Fruit fly (Drosophila melanogaster) whole organism, adult: ENCODE results near the gene aop.
A peak's percentile ranks its signal among the peaks of the same experiment; 100 is the strongest.

ENCODE experiments used
- CG11617 ChIP-seq: fragments of 200-800 bp; sonication (Bioruptor generic); optimal IDR thresholded peaks from 2 replicates; lab custom pipeline; 2017; ENCODE audit warnings: mild to moderate bottlenecking, missing biosample characterization, missing genetic modification reagents, missing genetic modification characterization
- CG12768 ChIP-seq: fragments of 200-800 bp; sonication (Bioruptor generic); optimal IDR thresholded peaks from 2 replicates; lab custom pipeline; 2017; ENCODE audit warnings: missing biosample characterization, missing genetic modification characterization, mild to moderate bottlenecking, moderate library complexity, missing genetic modification reagents
- CG14711 ChIP-seq: fragments of 200-800 bp; sonication (Bioruptor generic); optimal IDR thresholded peaks from 2 replicates; lab custom pipeline; 2018; ENCODE audit warnings: missing biosample characterization, mild to moderate bottlenecking, missing genetic modification characterization, moderate library complexity
- CG1620 ChIP-seq: fragments of 200-800 bp; sonication (Bioruptor generic); optimal IDR thresholded peaks from 2 replicates; lab custom pipeline; 2016; ENCODE audit warnings: missing biosample characterization, missing genetic modification characterization
- CG33017 ChIP-seq: fragments of 200-800 bp; sonication (Bioruptor generic); optimal IDR thresholded peaks from 2 replicates; lab custom pipeline; 2018; ENCODE audit warnings: missing biosample characterization, mild to moderate bottlenecking, missing genetic modification characterization, moderate library complexity
- CG5204 ChIP-seq: fragments of 200-800 bp; sonication (Bioruptor generic); optimal IDR thresholded peaks from 2 replicates; lab custom pipeline; 2016; ENCODE audit warnings: missing biosample characterization, missing genetic modification characterization
- CG7045 ChIP-seq: fragments of 200-800 bp; sonication (Bioruptor generic); optimal IDR thresholded peaks from 2 replicates; lab custom pipeline; 2017; ENCODE audit warnings: missing biosample characterization, mild to moderate bottlenecking, missing genetic modification characterization
- CG7101 ChIP-seq: fragments of 200-800 bp; sonication (Bioruptor generic); optimal IDR thresholded peaks from 2 replicates; lab custom pipeline; 2018; ENCODE audit warnings: missing biosample characterization, mild to moderate bottlenecking, missing genetic modification characterization, moderate library complexity
- Clk ChIP-seq: fragments of 200-800 bp; sonication (Bioruptor generic); optimal IDR thresholded peaks from 2 replicates; lab custom pipeline; 2017; ENCODE audit warnings: missing biosample characterization, missing genetic modification characterization
- Crg-1 ChIP-seq: fragments of 200-800 bp; sonication (Bioruptor generic); optimal IDR thresholded peaks from 2 replicates; lab custom pipeline; 2016; ENCODE audit warnings: missing biosample characterization, missing genetic modification characterization
- Hr96 ChIP-seq: fragments of 200-800 bp; sonication (Bioruptor generic); optimal IDR thresholded peaks from 2 replicates; lab custom pipeline; 2016; ENCODE audit warnings: missing biosample characterization, missing genetic modification characterization
- Mnt ChIP-seq: fragments of 200-800 bp; sonication (Bioruptor generic); optimal IDR thresholded peaks from 2 replicates; lab custom pipeline; 2016; ENCODE audit warnings: missing biosample characterization, mild to moderate bottlenecking, missing genetic modification characterization
- bab1 ChIP-seq: fragments of 200-800 bp; sonication (Bioruptor generic); optimal IDR thresholded peaks from 3 replicates; lab custom pipeline; 2019; ENCODE audit warnings: missing biosample characterization, mild to moderate bottlenecking, missing genetic modification characterization, moderate library complexity
- cic ChIP-seq: fragments of 200-800 bp; sonication (Bioruptor generic); optimal IDR thresholded peaks from 2 replicates; lab custom pipeline; 2017; ENCODE audit warnings: missing biosample characterization, mild to moderate bottlenecking, missing genetic modification characterization, moderate library complexity
- cnc ChIP-seq, 2 experiments: fragments of >200 bp; optimal IDR thresholded peaks; 2 replicates each; lab custom pipeline; 2017
- kay ChIP-seq: fragments of 200-800 bp; sonication (Bioruptor generic); peaks from one replicate; lab custom pipeline; 2016; ENCODE audit warnings: missing biosample characterization, missing genetic modification characterization, borderline replicate concordance
- ovo ChIP-seq: fragments of 200-800 bp; sonication (Bioruptor generic); optimal IDR thresholded peaks from 2 replicates; lab custom pipeline; 2016; ENCODE audit warnings: missing biosample characterization, missing genetic modification characterization
- pad ChIP-seq: fragments of 200-800 bp; sonication (Bioruptor generic); optimal IDR thresholded peaks from 3 replicates; lab custom pipeline; 2017; ENCODE audit warnings: missing biosample characterization, missing genetic modification characterization, mild to moderate bottlenecking, moderate library complexity, missing genetic modification reagents
- tj ChIP-seq: fragments of 200-800 bp; sonication (Bioruptor generic); optimal IDR thresholded peaks from 3 replicates; lab custom pipeline; 2017; ENCODE audit warnings: missing biosample characterization, mild to moderate bottlenecking, missing genetic modification characterization, moderate library complexity
- toe ChIP-seq: fragments of 200-800 bp; sonication (Bioruptor generic); optimal IDR thresholded peaks from 2 replicates; lab custom pipeline; 2016; ENCODE audit warnings: missing biosample characterization, missing genetic modification characterization

The aop gene

dm6 chr2L:2221649-2222150 is 43.1 kb upstream of the aop start:
- TF ChIP-seq ovo (peak; percentile 98), CG33017 (tag; lab: Kevin White, UChicago) (peak; percentile 100), tj (GFP tag; lab: Kevin White, UChicago) (peak; percentile 95), pad (GFP tag; lab: Kevin White, UChicago) (peak; percentile 96), CG11617 (GFP tag; lab: Kevin White, UChicago) (peak; percentile 99), Mnt (GFP tag; lab: Kevin White, UChicago) (peak; percentile 98), CG5204 (peak; percentile 99), CG7045 (GFP tag; lab: Kevin White, UChicago) (peak; percentile 99), cnc (optimal IDR thresholded peaks at IDR 0.05; lab: Kevin White, UChicago) (no peak), CG14711 (tag; lab: Kevin White, UChicago) (peak; percentile 96), bab1 (GFP tag; lab: Kevin White, UChicago) (peak; percentile 99), Crg-1 (GFP tag; lab: Kevin White, UChicago) (peak; percentile 99), CG7101 (tag; lab: Kevin White, UChicago) (peak; percentile 99), Clk (GFP tag; lab: Kevin White, UChicago) (peak; percentile 96), cic (peak; percentile 99), Hr96 (peak; percentile 96), toe (GFP tag; lab: Kevin White, UChicago) (peak; percentile 97), CG12768 (GFP tag; lab: Kevin White, UChicago) (peak; percentile 99), kay (GFP tag; lab: Kevin White, UChicago) (peak; percentile 96), CG1620 (GFP tag; lab: Kevin White, UChicago) (peak; percentile 98)

DNA sequence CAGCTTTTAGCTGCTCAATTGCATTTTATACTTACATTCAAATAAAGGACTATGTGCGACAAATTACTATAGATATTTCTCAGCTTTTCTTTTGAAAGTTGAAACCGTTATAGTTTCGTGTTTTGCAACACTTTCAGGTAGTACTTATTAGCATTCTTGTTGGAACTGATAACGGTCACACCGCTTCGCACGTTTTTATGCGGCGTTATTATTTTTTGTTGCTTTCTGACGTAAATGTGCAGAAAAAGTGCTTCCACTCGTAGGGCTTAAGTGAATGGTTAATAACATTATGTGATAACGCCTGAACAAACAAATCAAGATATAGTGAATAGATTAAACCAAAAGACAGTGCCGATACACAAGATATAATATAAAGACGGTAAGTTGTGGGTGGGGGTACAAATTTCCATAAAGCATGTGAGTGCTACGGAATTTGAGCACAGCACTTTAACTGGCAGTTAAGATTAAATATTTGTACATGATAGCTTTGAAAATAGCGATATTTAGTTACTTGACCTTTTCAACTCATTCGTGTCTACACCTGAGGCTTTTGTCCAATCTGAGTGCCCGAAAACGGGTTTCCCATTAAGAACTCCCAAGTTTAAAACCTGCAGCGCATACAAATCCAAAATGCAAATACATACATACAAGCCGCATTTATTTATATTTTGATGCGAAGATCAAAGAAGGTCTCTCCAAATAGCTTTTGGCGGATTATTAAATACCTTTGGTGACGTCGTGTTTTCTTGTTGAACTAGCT is 42.2 kb upstream of the aop start, which contains the start of gene papi:
TSS of gene papi (plus strand) at position 176 of the 760 bp plus-strand sequence.
- TF ChIP-seq CG11617 (GFP tag; lab: Kevin White, UChicago), result no peak
- peak; percentile 70 for TF ChIP-seq ovo
- peak; percentile 28 for TF ChIP-seq CG33017 (tag; lab: Kevin White, UChicago)
- TF ChIP-seq Mnt (GFP tag; lab: Kevin White, UChicago), result peak; percentile 99
- no peak for TF ChIP-seq kay (GFP tag; lab: Kevin White, UChicago)
- no peak for TF ChIP-seq toe (GFP tag; lab: Kevin White, UChicago)
- peak; percentile 34 for TF ChIP-seq cic
- TF ChIP-seq CG7101 (tag; lab: Kevin White, UChicago), result peak; percentile 47

DNA sequence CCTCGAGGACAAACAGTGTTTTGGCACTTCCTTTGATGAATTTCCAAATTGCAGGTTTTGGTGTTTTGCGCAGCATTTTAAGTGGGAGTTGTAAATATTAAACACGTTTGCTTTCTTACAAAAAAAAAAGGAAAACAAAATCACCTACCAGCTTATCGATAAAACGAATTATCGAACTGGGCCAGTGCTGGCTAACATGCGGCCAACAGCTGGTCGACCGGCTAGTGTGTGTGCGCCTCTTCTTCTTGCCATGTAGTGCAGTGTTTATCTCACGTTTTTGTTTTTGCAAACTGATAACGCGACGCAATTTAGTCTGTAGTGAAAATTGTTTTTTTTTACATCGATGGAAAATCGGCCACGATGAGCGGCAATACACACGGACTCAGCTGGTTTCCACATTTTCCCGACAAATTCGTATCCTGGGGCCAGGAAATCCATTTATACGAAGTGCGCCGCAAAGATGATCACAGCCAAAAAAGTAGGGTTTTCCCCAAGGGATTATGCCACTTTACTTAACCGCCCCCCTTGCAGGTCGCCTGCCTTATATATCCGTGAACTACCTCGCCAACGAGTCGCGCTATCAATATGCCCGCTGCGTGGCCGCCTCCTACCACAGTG is 38.6 kb upstream of the aop start, which contains the start of the genes CG15386, CG42371 and mio:
TSS of gene CG15386 (minus strand) at position 180 of the 618 bp plus-strand sequence.
TSS of gene CG42371 (minus strand) at position 180 of the 618 bp plus-strand sequence.
TSS of gene mio (plus strand) at position 224 of the 618 bp plus-strand sequence.
- peak; percentile 94 for TF ChIP-seq Mnt (GFP tag; lab: Kevin White, UChicago)
- peak; percentile 94 for TF ChIP-seq cic
- peak; percentile 54 for TF ChIP-seq bab1 (GFP tag; lab: Kevin White, UChicago)
- TF ChIP-seq CG12768 (GFP tag; lab: Kevin White, UChicago), result peak; percentile 27
- peak; percentile 52 for TF ChIP-seq pad (GFP tag; lab: Kevin White, UChicago)
- peak; percentile 38 for TF ChIP-seq tj (GFP tag; lab: Kevin White, UChicago)
- no peak for TF ChIP-seq kay (GFP tag; lab: Kevin White, UChicago)
- peak; percentile 74 for TF ChIP-seq CG11617 (GFP tag; lab: Kevin White, UChicago)
- TF ChIP-seq ovo, result no peak
- TF ChIP-seq cnc (optimal IDR thresholded peaks at IDR 0.05; lab: Kevin White, UChicago), result no peak
- no peak for TF ChIP-seq Clk (GFP tag; lab: Kevin White, UChicago)
- no peak for TF ChIP-seq CG5204
- TF ChIP-seq CG14711 (tag; lab: Kevin White, UChicago), result peak; percentile 47
- TF ChIP-seq CG1620 (GFP tag; lab: Kevin White, UChicago), result peak; percentile 32
- TF ChIP-seq CG33017 (tag; lab: Kevin White, UChicago), result peak; percentile 71
- no peak for TF ChIP-seq Hr96
- no peak for TF ChIP-seq CG7045 (GFP tag; lab: Kevin White, UChicago)
- TF ChIP-seq CG7101 (tag; lab: Kevin White, UChicago), result peak; percentile 53
- TF ChIP-seq toe (GFP tag; lab: Kevin White, UChicago), result no peak
- peak; percentile 66 for TF ChIP-seq Crg-1 (GFP tag; lab: Kevin White, UChicago)

DNA sequence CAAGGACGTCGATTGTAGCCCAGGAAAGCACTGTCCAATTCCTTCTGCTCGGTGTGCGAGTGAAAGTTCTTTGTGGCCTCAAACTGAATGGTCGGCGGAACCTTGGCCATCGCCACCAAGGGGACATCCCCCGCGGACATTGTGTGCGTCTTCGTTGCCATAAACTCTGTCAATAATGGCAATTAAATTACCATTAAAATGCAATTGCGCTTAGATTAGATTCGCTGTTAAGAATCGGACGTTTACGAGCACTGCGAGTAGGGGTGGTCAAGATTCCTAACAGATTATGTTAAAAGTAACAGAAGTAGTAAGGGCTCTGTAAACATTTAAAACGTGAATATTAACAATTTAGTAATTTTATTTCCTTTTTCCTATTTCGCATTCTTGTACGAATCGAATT is 37.5 kb upstream of the aop start, which contains the start of gene daed:
TSS of gene daed (minus strand) at position 247 of the 400 bp plus-strand sequence.
- no peak for TF ChIP-seq kay (GFP tag; lab: Kevin White, UChicago)
- TF ChIP-seq bab1 (GFP tag; lab: Kevin White, UChicago), result peak; percentile 9
- TF ChIP-seq CG12768 (GFP tag; lab: Kevin White, UChicago), result peak; percentile 23
- peak; percentile 34 for TF ChIP-seq cic
- peak; percentile 64 for TF ChIP-seq CG7101 (tag; lab: Kevin White, UChicago)
- peak; percentile 16 for TF ChIP-seq Mnt (GFP tag; lab: Kevin White, UChicago)
- peak; percentile 18 for TF ChIP-seq Crg-1 (GFP tag; lab: Kevin White, UChicago)
- TF ChIP-seq CG5204, result no peak
- peak; percentile 70 for TF ChIP-seq CG33017 (tag; lab: Kevin White, UChicago)
- TF ChIP-seq pad (GFP tag; lab: Kevin White, UChicago), result peak; percentile 28
- TF ChIP-seq Hr96, result no peak

- TF ChIP-seq CG7101 (tag; lab: Kevin White, UChicago) (peak; percentile 62), Crg-1 (GFP tag; lab: Kevin White, UChicago) (peak; percentile 78), Clk (GFP tag; lab: Kevin White, UChicago) (no peak), Mnt (GFP tag; lab: Kevin White, UChicago) (peak; percentile 54), CG12768 (GFP tag; lab: Kevin White, UChicago) (peak; percentile 24), bab1 (GFP tag; lab: Kevin White, UChicago) (peak; percentile 87), cic (peak; percentile 49), CG7045 (GFP tag; lab: Kevin White, UChicago) (peak; percentile 11), ovo (peak; percentile 25), pad (GFP tag; lab: Kevin White, UChicago) (peak; percentile 64), CG1620 (GFP tag; lab: Kevin White, UChicago) (peak; percentile 42), tj (GFP tag; lab: Kevin White, UChicago) (no peak), CG14711 (tag; lab: Kevin White, UChicago) (peak; percentile 7), CG33017 (tag; lab: Kevin White, UChicago) (no peak), CG11617 (GFP tag; lab: Kevin White, UChicago) (peak; percentile 51), kay (GFP tag; lab: Kevin White, UChicago) (no peak), toe (GFP tag; lab: Kevin White, UChicago) (no peak), CG5204 (no peak)
Observed at dm6 chr2L:2214004-2214403, 35.5 kb upstream of the aop start, which contains the start of the genes Uch and CG34174. Gene Uch (minus strand): TSS chr2L:2214211. Gene CG34174 (plus strand): TSS chr2L:2214266.
